Worm (Caenorhabditis elegans) whole organism, mixed stage, embryonic: ENCODE measurements around the gene C54G10.1.

Source experiments
- bed-3 ChIP-seq: fragments of 200-800 bp; sonication (Bioruptor generic); optimal IDR thresholded peaks from 3 replicates; lab custom pipeline; 2018; ENCODE audit warnings: mild to moderate bottlenecking, missing genetic modification characterization, moderate library complexity, missing compliant biosample characterization
- blmp-1 ChIP-seq: fragments of 150-350 bp; optimal IDR thresholded peaks from 2 replicates; lab custom pipeline; 2014; ENCODE audit warnings: missing biosample characterization, missing genetic modification characterization
- ceh-39 ChIP-seq: fragments of 150-350 bp; optimal IDR thresholded peaks from 2 replicates; lab custom pipeline; 2014; ENCODE audit warnings: missing biosample characterization, missing genetic modification characterization
- ceh-43 ChIP-seq: fragments of 200-800 bp; sonication (Bioruptor generic); optimal IDR thresholded peaks from 2 replicates; lab custom pipeline; 2018; ENCODE audit warnings: mild to moderate bottlenecking, missing genetic modification characterization, moderate library complexity, missing compliant biosample characterization
- ceh-83 ChIP-seq: fragments of 200-800 bp; sonication (Bioruptor generic); optimal IDR thresholded peaks from 2 replicates; lab custom pipeline; 2018; ENCODE audit warnings: mild to moderate bottlenecking, missing genetic modification characterization, missing compliant biosample characterization
- ces-1 ChIP-seq: fragments of 150-350 bp; optimal IDR thresholded peaks from 2 replicates; lab custom pipeline; 2014; ENCODE audit warnings: missing biosample characterization, missing genetic modification reagents, missing genetic modification characterization
- cnd-1 ChIP-seq: fragments of 200-800 bp; sonication (Bioruptor generic); optimal IDR thresholded peaks from 2 replicates; lab custom pipeline; 2018; ENCODE audit warnings: mild to moderate bottlenecking, missing genetic modification characterization, missing compliant biosample characterization
- drap-1 ChIP-seq: fragments of 200-800 bp; sonication (Bioruptor generic); optimal IDR thresholded peaks from 3 replicates; lab custom pipeline; 2018; ENCODE audit warnings: mild to moderate bottlenecking, missing genetic modification characterization, missing compliant biosample characterization
- elt-1 ChIP-seq: sonication (generic microtip); optimal IDR thresholded peaks from 2 replicates; lab custom pipeline; 2017; ENCODE audit warnings: missing genetic modification characterization, mild to moderate bottlenecking, missing compliant biosample characterization, antibody characterized with exemption, moderate library complexity, borderline replicate concordance; ENCODE audit not compliant: insufficient read depth
- elt-3 ChIP-seq: fragments of 150-350 bp; optimal IDR thresholded peaks from 2 replicates; lab custom pipeline; 2014; ENCODE audit warnings: missing biosample characterization, missing genetic modification characterization
- flh-1 ChIP-seq: fragments of 200-800 bp; sonication (Bioruptor generic); optimal IDR thresholded peaks from 2 replicates; lab custom pipeline; 2018; ENCODE audit warnings: mild to moderate bottlenecking, missing genetic modification characterization, moderate library complexity, missing compliant biosample characterization
- ham-2 ChIP-seq: fragments of 200-800 bp; sonication (Bioruptor generic); optimal IDR thresholded peaks from 2 replicates; lab custom pipeline; 2018; ENCODE audit warnings: mild to moderate bottlenecking, missing genetic modification characterization, missing compliant biosample characterization
- hlh-1 ChIP-seq: fragments of 150-350 bp; optimal IDR thresholded peaks from 2 replicates; lab custom pipeline; 2014; ENCODE audit warnings: missing biosample characterization, missing genetic modification reagents, missing genetic modification characterization
- lin-13 ChIP-seq: fragments of 150-350 bp; optimal IDR thresholded peaks from 2 replicates; lab custom pipeline; 2014; ENCODE audit warnings: missing biosample characterization, missing genetic modification characterization
- lin-32 ChIP-seq: fragments of 200-800 bp; sonication (Bioruptor generic); optimal IDR thresholded peaks from 2 replicates; lab custom pipeline; 2018; ENCODE audit warnings: mild to moderate bottlenecking, missing genetic modification characterization, missing compliant biosample characterization
- lsy-2 ChIP-seq: fragments of 150-350 bp; optimal IDR thresholded peaks from 2 replicates; lab custom pipeline; 2014; ENCODE audit warnings: missing biosample characterization, missing genetic modification characterization
- mab-5 ChIP-seq: fragments of 150-350 bp; optimal IDR thresholded peaks from 2 replicates; lab custom pipeline; 2014; ENCODE audit warnings: missing biosample characterization, missing genetic modification characterization
- mep-1 ChIP-seq: fragments of 150-350 bp; optimal IDR thresholded peaks from 2 replicates; lab custom pipeline; 2017; ENCODE audit warnings: missing biosample characterization, missing genetic modification reagents, missing genetic modification characterization, inconsistent platforms
- mls-2 ChIP-seq: sonication (generic microtip); optimal IDR thresholded peaks from 2 replicates; lab custom pipeline; 2016; ENCODE audit warnings: mild to moderate bottlenecking, missing genetic modification characterization, moderate library complexity, missing compliant biosample characterization
- nhr-12 ChIP-seq: fragments of 150-350 bp; optimal IDR thresholded peaks from 2 replicates; lab custom pipeline; 2014; ENCODE audit warnings: missing biosample characterization, missing genetic modification characterization
- nhr-2 ChIP-seq: fragments of 150-350 bp; optimal IDR thresholded peaks from 2 replicates; lab custom pipeline; 2014; ENCODE audit warnings: missing biosample characterization, missing genetic modification characterization
- nhr-76 ChIP-seq: sonication (generic microtip); optimal IDR thresholded peaks from 2 replicates; lab custom pipeline; 2017; ENCODE audit warnings: missing biosample characterization, missing genetic modification characterization
- pha-4 ChIP-seq: fragments of 150-350 bp; optimal IDR thresholded peaks from 2 replicates; lab custom pipeline; 2018; ENCODE audit warnings: missing biosample characterization, missing genetic modification reagents, missing genetic modification characterization
- sem-2 ChIP-seq: fragments of 200-800 bp; sonication (Bioruptor generic); optimal IDR thresholded peaks from 2 replicates; lab custom pipeline; 2018; ENCODE audit warnings: mild to moderate bottlenecking, missing genetic modification characterization, missing compliant biosample characterization
- snpc-4 ChIP-seq: fragments of 150-350 bp; optimal IDR thresholded peaks from 2 replicates; lab custom pipeline; 2014; ENCODE audit warnings: missing biosample characterization, missing genetic modification characterization
- sptf-1 ChIP-seq: sonication (generic microtip); optimal IDR thresholded peaks from 2 replicates; lab custom pipeline; 2017; ENCODE audit warnings: mild to moderate bottlenecking, missing genetic modification characterization, moderate library complexity, missing compliant biosample characterization
- tbx-8 ChIP-seq: fragments of 200-800 bp; sonication (Bioruptor generic); optimal IDR thresholded peaks from 2 replicates; lab custom pipeline; 2018; ENCODE audit warnings: mild to moderate bottlenecking, missing genetic modification characterization, moderate library complexity, missing compliant biosample characterization
- unc-120 ChIP-seq: sonication (generic microtip); optimal IDR thresholded peaks from 2 replicates; lab custom pipeline; 2017; ENCODE audit warnings: missing genetic modification characterization, missing compliant biosample characterization; ENCODE audit not compliant: poor library complexity, severe bottlenecking
- unc-39 ChIP-seq: fragments of 150-350 bp; optimal IDR thresholded peaks from 2 replicates; lab custom pipeline; 2014; ENCODE audit warnings: missing biosample characterization, missing genetic modification characterization
- unc-62 ChIP-seq: fragments of 150-350 bp; optimal IDR thresholded peaks from 2 replicates; lab custom pipeline; 2014; ENCODE audit warnings: missing biosample characterization, missing genetic modification reagents, missing genetic modification characterization
- zip-8 ChIP-seq: fragments of 150-350 bp; optimal IDR thresholded peaks from 2 replicates; lab custom pipeline; 2014; ENCODE audit warnings: missing biosample characterization, missing genetic modification characterization
- ztf-11 ChIP-seq: fragments of 150-350 bp; optimal IDR thresholded peaks from 2 replicates; lab custom pipeline; 2014; ENCODE audit warnings: missing biosample characterization, missing genetic modification characterization

The C54G10.1 gene

DNA sequence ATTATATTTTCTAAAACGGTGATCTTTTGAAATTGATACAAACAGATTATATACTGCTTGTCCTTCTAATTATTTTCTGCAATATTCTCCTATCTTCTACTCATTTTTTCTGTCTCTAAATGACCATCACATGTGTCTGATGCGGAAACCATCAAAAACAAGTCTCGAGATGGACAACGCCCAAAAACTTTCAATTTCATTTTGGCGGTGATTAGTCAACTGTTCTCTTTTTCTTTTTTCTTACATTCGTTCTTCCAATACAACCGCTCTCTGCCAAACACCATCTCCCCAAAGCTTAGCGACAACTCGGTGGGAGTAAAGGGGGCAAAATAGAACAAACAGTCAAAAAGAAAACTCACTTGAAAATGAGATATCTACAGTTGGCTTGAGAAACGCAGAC lies 7.6 kb upstream of the C54G10.1 start:
- TF ChIP-seq bed-3 (no peak), mls-2 (tag; lab: Kevin White, UChicago) (no peak), zip-8 (no peak), unc-120 (tag; lab: Kevin White, UChicago) (no peak), nhr-76 (tag; lab: Kevin White, UChicago) (no peak), sptf-1 (tag; lab: Kevin White, UChicago) (no peak), sem-2 (no peak), lin-32 (GFP tag; lab: Kevin White, UChicago) (no peak), ceh-39 (tag; lab: Kevin White, UChicago) (no peak), flh-1 (GFP tag; lab: Kevin White, UChicago) (no peak)

DNA sequence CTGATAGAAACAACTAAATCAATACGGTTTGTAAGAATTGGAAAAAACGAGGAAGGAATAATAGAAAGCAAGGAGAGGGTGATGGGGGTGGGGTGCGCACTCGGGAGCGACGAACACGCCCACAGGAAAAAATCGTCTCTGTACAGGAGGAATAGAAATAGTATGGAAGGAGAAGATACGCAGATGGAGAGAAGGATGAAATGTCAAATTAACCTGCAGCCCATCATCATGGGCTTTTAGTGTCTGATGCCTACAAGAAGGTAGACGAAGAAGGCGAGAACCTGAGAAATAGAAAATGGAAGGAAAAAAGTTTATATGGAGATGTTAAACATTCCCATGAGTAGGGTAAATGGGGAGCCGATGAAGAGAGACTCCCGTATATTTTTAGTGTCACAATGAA lies 5.8 kb upstream of the C54G10.1 start, which contains the start of gene F43D2.6:
F43D2.6 (minus strand) TSS at position 62 of the 400 bp plus-strand sequence.
- TF ChIP-seq zip-8 (no peak), lin-13 (tag; lab: Kevin White, UChicago) (no peak), hlh-1 (tag; lab: Kevin White, UChicago) (no peak), mep-1 (tag; lab: Kevin White, UChicago) (no peak), snpc-4 (tag; lab: Kevin White, UChicago) (no peak), sem-2 (no peak), ztf-11 (tag; lab: Kevin White, UChicago) (no peak), pha-4 (tag; lab: Kevin White, UChicago) (no peak), unc-120 (tag; lab: Kevin White, UChicago) (no peak), elt-3 (tag; lab: Kevin White, UChicago) (no peak), blmp-1 (no peak), cnd-1 (tag; lab: Kevin White, UChicago) (no peak)

DNA sequence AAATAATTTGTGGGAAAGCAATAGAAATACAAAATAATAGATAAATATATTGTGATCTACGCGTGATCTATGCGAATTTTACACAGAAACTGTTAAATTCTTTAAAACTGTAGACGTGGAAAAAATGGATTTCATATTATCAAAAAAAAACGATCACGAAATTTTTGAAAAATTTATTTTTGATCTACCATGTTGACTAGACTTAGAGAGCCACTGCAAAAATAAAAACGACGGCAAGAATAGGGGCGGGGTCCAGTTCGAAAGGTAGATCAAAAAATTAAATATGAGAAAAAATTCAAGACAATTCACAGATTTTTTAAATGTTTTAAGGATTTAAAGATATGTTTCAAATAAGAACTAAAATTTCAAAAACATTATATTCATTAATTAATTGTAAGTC lies 2.8 kb upstream of the C54G10.1 start:
- no peak for TF ChIP-seq mep-1 (tag; lab: Kevin White, UChicago)
- TF ChIP-seq lsy-2 (tag; lab: Kevin White, UChicago), result no peak
- no peak for TF ChIP-seq ces-1 (GFP tag; lab: Kevin White, UChicago)
- no peak for TF ChIP-seq bed-3
- no peak for TF ChIP-seq lin-32 (GFP tag; lab: Kevin White, UChicago)
- TF ChIP-seq mab-5 (tag; lab: Kevin White, UChicago), result no peak
- no peak for TF ChIP-seq ztf-11 (tag; lab: Kevin White, UChicago)
- no peak for TF ChIP-seq zip-8
- no peak for TF ChIP-seq drap-1
- TF ChIP-seq unc-62 (GFP tag; lab: Kevin White, UChicago), result no peak
- no peak for TF ChIP-seq ceh-43
- no peak for TF ChIP-seq elt-1 (tag; lab: Kevin White, UChicago)
- TF ChIP-seq sem-2, result no peak
- no peak for TF ChIP-seq unc-120 (tag; lab: Kevin White, UChicago)
- TF ChIP-seq pha-4 (tag; lab: Kevin White, UChicago), result no peak
- no peak for TF ChIP-seq cnd-1 (tag; lab: Kevin White, UChicago)
- no peak for TF ChIP-seq flh-1 (GFP tag; lab: Kevin White, UChicago)
- no peak for TF ChIP-seq ceh-39 (tag; lab: Kevin White, UChicago)
- no peak for TF ChIP-seq snpc-4 (tag; lab: Kevin White, UChicago)
- TF ChIP-seq tbx-8 (GFP tag; lab: Kevin White, UChicago), result no peak

DNA sequence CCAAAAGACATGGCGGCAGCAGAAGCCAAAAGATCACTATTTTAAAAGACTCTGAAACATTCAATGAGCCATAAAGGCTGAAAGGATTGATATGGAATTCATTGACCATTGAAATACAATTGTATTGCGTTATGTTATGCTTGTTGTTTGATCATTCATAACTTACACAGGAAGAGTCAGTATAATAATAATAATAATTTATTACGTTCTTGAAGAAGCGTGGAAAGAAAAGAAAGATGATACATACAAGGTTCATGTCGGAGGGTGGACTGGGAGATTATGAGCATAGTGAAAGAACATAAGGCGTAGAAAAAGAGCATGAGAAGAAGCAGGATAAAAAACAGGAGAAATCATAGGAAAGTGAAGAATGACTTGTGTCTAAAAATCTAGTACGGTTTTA lies 830 bp upstream of the C54G10.1 start, which contains the start of gene F43D2.7:
F43D2.7 (minus strand) TSS at position 101 of the 400 bp plus-strand sequence.
- TF ChIP-seq elt-3 (tag; lab: Kevin White, UChicago), result no peak
- no peak for TF ChIP-seq nhr-76 (tag; lab: Kevin White, UChicago)
- TF ChIP-seq zip-8, result no peak
- TF ChIP-seq mls-2 (tag; lab: Kevin White, UChicago), result no peak
- no peak for TF ChIP-seq ceh-83 (GFP tag; lab: Kevin White, UChicago)
- TF ChIP-seq nhr-2 (tag; lab: Kevin White, UChicago), result no peak
- TF ChIP-seq, all 35 proteins: peak for 0

DNA sequence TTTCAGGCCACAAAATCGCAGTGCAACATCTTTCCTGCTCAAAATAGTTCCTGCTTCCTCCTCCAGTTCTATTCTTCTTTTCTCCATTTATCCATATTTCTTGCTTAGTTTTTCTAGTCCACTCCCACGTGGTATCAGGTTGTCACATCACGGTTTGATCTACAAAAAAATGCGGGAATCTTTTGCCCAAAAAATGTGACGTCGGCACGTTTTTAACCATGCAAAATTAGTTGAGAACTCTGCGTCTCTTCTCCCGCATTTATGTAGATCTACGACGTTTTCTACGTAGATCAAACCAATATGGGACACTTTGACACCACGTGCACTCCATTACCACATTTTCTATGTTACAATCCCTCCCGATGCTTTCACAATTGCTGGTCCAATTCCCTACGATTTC lies 1.1 kb downstream of the C54G10.1 start:
- no peak for TF ChIP-seq sem-2
- no peak for TF ChIP-seq pha-4 (tag; lab: Kevin White, UChicago)
- no peak for TF ChIP-seq mab-5 (tag; lab: Kevin White, UChicago)
- TF ChIP-seq elt-3 (tag; lab: Kevin White, UChicago), result no peak
- no peak for TF ChIP-seq lin-32 (GFP tag; lab: Kevin White, UChicago)
- TF ChIP-seq nhr-76 (tag; lab: Kevin White, UChicago), result no peak
- no peak for TF ChIP-seq ces-1 (GFP tag; lab: Kevin White, UChicago)
- TF ChIP-seq blmp-1, result no peak
- no peak for TF ChIP-seq unc-39 (tag; lab: Kevin White, UChicago)
- TF ChIP-seq nhr-12 (tag; lab: Kevin White, UChicago), result no peak
- no peak for TF ChIP-seq unc-120 (tag; lab: Kevin White, UChicago)
- no peak for TF ChIP-seq nhr-2 (tag; lab: Kevin White, UChicago)
- TF ChIP-seq ham-2 (GFP tag; lab: Kevin White, UChicago), result no peak
